Worm (Caenorhabditis elegans) whole organism, L1 larva: ENCODE measurements around the gene F32G8.3.

ENCODE experiments used
- C04F5.9 ChIP-seq: sonication (generic microtip); optimal IDR thresholded peaks from 2 replicates; lab custom pipeline; 2016; ENCODE audit warnings: missing genetic modification characterization, missing compliant biosample characterization
- C16A3.4 ChIP-seq: fragments of 150-350 bp; optimal IDR thresholded peaks from 2 replicates; lab custom pipeline; 2014; ENCODE audit warnings: missing biosample characterization, missing genetic modification characterization
- C34B4.2 ChIP-seq: sonication (generic microtip); optimal IDR thresholded peaks from 2 replicates; lab custom pipeline; 2017; ENCODE audit warnings: mild to moderate bottlenecking, missing genetic modification characterization, missing compliant biosample characterization
- Y116A8C.19 ChIP-seq: sonication (generic microtip); optimal IDR thresholded peaks from 2 replicates; lab custom pipeline; 2016; ENCODE audit warnings: missing compliant biosample characterization, missing genetic modification characterization, borderline replicate concordance
- aha-1 ChIP-seq: fragments of 150-350 bp; optimal IDR thresholded peaks from 2 replicates; lab custom pipeline; 2014; ENCODE audit warnings: missing biosample characterization, missing genetic modification characterization
- alr-1 ChIP-seq: fragments of 200-800 bp; sonication (Bioruptor generic); optimal IDR thresholded peaks from 2 replicates; lab custom pipeline; 2018; ENCODE audit warnings: borderline replicate concordance, mild to moderate bottlenecking, missing genetic modification characterization, missing compliant biosample characterization
- ama-1 ChIP-seq: fragments of 150-350 bp; optimal IDR thresholded peaks from 2 replicates; lab custom pipeline; 2014
- blmp-1 ChIP-seq: fragments of 150-350 bp; optimal IDR thresholded peaks from 2 replicates; lab custom pipeline; 2014; ENCODE audit warnings: missing biosample characterization, missing genetic modification characterization
- ceh-63 ChIP-seq: fragments of 200-800 bp; sonication (Bioruptor generic); optimal IDR thresholded peaks from 2 replicates; lab custom pipeline; 2018; ENCODE audit warnings: mild to moderate bottlenecking, missing genetic modification characterization, missing compliant biosample characterization
- ceh-8 ChIP-seq: fragments of 200-800 bp; sonication (Bioruptor generic); optimal IDR thresholded peaks from 2 replicates; lab custom pipeline; 2018; ENCODE audit warnings: mild to moderate bottlenecking, missing genetic modification characterization, moderate library complexity, missing compliant biosample characterization
- ceh-82 ChIP-seq, 3 experiments: fragments of 150-350 bp in 1 of 3; sonication (generic microtip) in 2 of 3; optimal IDR thresholded peaks; 2 replicates each; lab custom pipeline; 2014 to 2017; ENCODE audit warnings: missing biosample characterization in 3 of 3, missing genetic modification characterization in 3 of 3
- ceh-88 ChIP-seq: fragments of 200-800 bp; sonication (Bioruptor generic); IDR thresholded peaks from 2 replicates; pipeline ENCODE4 v1.3.6; 2022; ENCODE audit warnings: missing genetic modification characterization, missing compliant biosample characterization
- efl-3 ChIP-seq: fragments of 200-800 bp; sonication (Bioruptor generic); optimal IDR thresholded peaks from 2 replicates; lab custom pipeline; 2018; ENCODE audit warnings: mild to moderate bottlenecking, missing genetic modification characterization, missing compliant biosample characterization
- egl-27 ChIP-seq, 2 experiments: fragments of 150-350 bp in 1 of 2; sonication (generic microtip); optimal IDR thresholded peaks; 3 replicates each; lab custom pipeline; 2017 to 2018; ENCODE audit warnings: missing biosample characterization in 2 of 2, missing genetic modification characterization in 2 of 2, missing genetic modification reagents in 2 of 2
- elt-3 ChIP-seq, 6 experiments: fragments of 150-350 bp in 1 of 6; sonication (generic microtip); optimal IDR thresholded peaks; 2 replicates each; lab custom pipeline; 2017 to 2018; ENCODE audit warnings: missing biosample characterization in 6 of 6, missing genetic modification characterization in 6 of 6, inconsistent platforms in 1 of 6
- ets-5 ChIP-seq: fragments of 200-800 bp; sonication (Bioruptor generic); IDR thresholded peaks from 2 replicates; pipeline ENCODE4 v1.3.6; 2022; ENCODE audit warnings: missing genetic modification characterization, missing compliant biosample characterization
- fkh-4 ChIP-seq: sonication (generic microtip); optimal IDR thresholded peaks from 2 replicates; lab custom pipeline; 2016; ENCODE audit warnings: missing compliant biosample characterization, missing genetic modification characterization, borderline replicate concordance
- fkh-8 ChIP-seq: sonication (generic microtip); optimal IDR thresholded peaks from 2 replicates; lab custom pipeline; 2016; ENCODE audit warnings: mild to moderate bottlenecking, missing genetic modification characterization, missing compliant biosample characterization
- fos-1 ChIP-seq: fragments of 150-350 bp; optimal IDR thresholded peaks from 2 replicates; lab custom pipeline; 2014; ENCODE audit warnings: missing biosample characterization, missing genetic modification characterization
- hlh-17 ChIP-seq: fragments of 200-800 bp; sonication (Bioruptor generic); optimal IDR thresholded peaks from 2 replicates; lab custom pipeline; 2018; ENCODE audit warnings: missing genetic modification characterization, mild to moderate bottlenecking, missing compliant biosample characterization, moderate library complexity, borderline replicate concordance
- hlh-4 ChIP-seq: sonication (generic microtip); optimal IDR thresholded peaks from 2 replicates; lab custom pipeline; 2016; ENCODE audit warnings: mild to moderate bottlenecking, missing genetic modification characterization, missing compliant biosample characterization
- hpl-2 ChIP-seq: fragments of 150-350 bp; optimal IDR thresholded peaks from 2 replicates; lab custom pipeline; 2014; ENCODE audit warnings: missing biosample characterization, missing genetic modification reagents, missing genetic modification characterization
- isw-1 ChIP-seq: fragments of 200-800 bp; sonication (Bioruptor generic); IDR thresholded peaks from 2 replicates; pipeline ENCODE4 v1.3.6; 2022; ENCODE audit warnings: missing genetic modification characterization, missing compliant biosample characterization
- jun-1 ChIP-seq: fragments of 150-350 bp; optimal IDR thresholded peaks from 2 replicates; lab custom pipeline; 2014; ENCODE audit warnings: missing biosample characterization, missing genetic modification reagents, missing genetic modification characterization
- lin-13 ChIP-seq: fragments of 150-350 bp; optimal IDR thresholded peaks from 2 replicates; lab custom pipeline; 2014; ENCODE audit warnings: missing biosample characterization, missing genetic modification reagents, missing genetic modification characterization
- lin-14 ChIP-seq: fragments of 200-800 bp; sonication (Bioruptor generic); optimal IDR thresholded peaks from 2 replicates; lab custom pipeline; 2018; ENCODE audit warnings: mild to moderate bottlenecking, missing genetic modification characterization, moderate library complexity, missing compliant biosample characterization
- lin-35 ChIP-seq, 2 experiments: fragments of 150-350 bp; optimal IDR thresholded peaks; 2 replicates each; lab custom pipeline; 2014; ENCODE audit warnings: missing biosample characterization in 2 of 2, missing genetic modification characterization in 2 of 2, missing genetic modification reagents in 2 of 2
- lir-3 ChIP-seq: sonication (generic microtip); optimal IDR thresholded peaks from 2 replicates; lab custom pipeline; 2016; ENCODE audit warnings: mild to moderate bottlenecking, missing genetic modification characterization, moderate library complexity, missing compliant biosample characterization; ENCODE audit not compliant: poor library complexity
- lsy-2 ChIP-seq, 2 experiments: fragments of 150-350 bp; optimal IDR thresholded peaks; 2 replicates each; lab custom pipeline; 2014; ENCODE audit warnings: missing biosample characterization in 2 of 2, missing genetic modification characterization in 2 of 2
- mdl-1 ChIP-seq, 2 experiments: fragments of 150-350 bp; optimal IDR thresholded peaks; 2 replicates each; lab custom pipeline; 2014 to 2017; ENCODE audit warnings: missing biosample characterization in 2 of 2, missing genetic modification characterization in 2 of 2, inconsistent platforms in 1 of 2
- nhr-19 ChIP-seq: fragments of 200-800 bp; sonication (Bioruptor generic); conservative IDR thresholded peaks from 2 replicates; pipeline ENCODE4 v1.3.6; 2022; ENCODE audit warnings: missing genetic modification characterization, missing compliant biosample characterization
- nhr-20 ChIP-seq: sonication (generic microtip); optimal IDR thresholded peaks from 2 replicates; lab custom pipeline; 2016; ENCODE audit warnings: mild to moderate bottlenecking, missing genetic modification characterization, missing compliant biosample characterization
- nhr-237 ChIP-seq: fragments of 150-350 bp; optimal IDR thresholded peaks from 2 replicates; lab custom pipeline; 2014; ENCODE audit warnings: missing biosample characterization, missing genetic modification characterization
- nhr-28 ChIP-seq: fragments of 150-350 bp; optimal IDR thresholded peaks from 2 replicates; lab custom pipeline; 2014; ENCODE audit warnings: missing biosample characterization, missing genetic modification characterization
- nhr-47 ChIP-seq: sonication (generic microtip); optimal IDR thresholded peaks from 2 replicates; lab custom pipeline; 2016; ENCODE audit warnings: mild to moderate bottlenecking, missing genetic modification characterization, moderate library complexity, missing compliant biosample characterization
- nhr-77 ChIP-seq: fragments of 150-350 bp; optimal IDR thresholded peaks from 2 replicates; lab custom pipeline; 2014; ENCODE audit warnings: missing biosample characterization, missing genetic modification characterization
- rnt-1 ChIP-seq: sonication (generic microtip); optimal IDR thresholded peaks from 2 replicates; lab custom pipeline; 2016; ENCODE audit warnings: mild to moderate bottlenecking, missing genetic modification characterization, moderate library complexity, missing compliant biosample characterization
- snpc-4 ChIP-seq: fragments of 150-350 bp; optimal IDR thresholded peaks from 2 replicates; lab custom pipeline; 2014; ENCODE audit warnings: missing biosample characterization, missing genetic modification characterization
- snu-23 ChIP-seq: sonication (generic microtip); optimal IDR thresholded peaks from 2 replicates; lab custom pipeline; 2016; ENCODE audit warnings: missing genetic modification characterization, missing compliant biosample characterization
- sox-4 ChIP-seq: sonication (generic microtip); optimal IDR thresholded peaks from 2 replicates; lab custom pipeline; 2016; ENCODE audit warnings: missing genetic modification characterization, missing compliant biosample characterization
- sup-37 ChIP-seq: fragments of 200-800 bp; sonication (Bioruptor generic); optimal IDR thresholded peaks from 2 replicates; lab custom pipeline; 2018; ENCODE audit warnings: mild to moderate bottlenecking, missing genetic modification characterization, missing compliant biosample characterization
- swsn-7 ChIP-seq: sonication (generic microtip); optimal IDR thresholded peaks from 2 replicates; lab custom pipeline; 2016; ENCODE audit warnings: missing genetic modification characterization, missing compliant biosample characterization
- tlp-1 ChIP-seq: fragments of 150-350 bp; optimal IDR thresholded peaks from 2 replicates; lab custom pipeline; 2014; ENCODE audit warnings: missing biosample characterization, missing genetic modification characterization
- unc-62 ChIP-seq: fragments of 150-350 bp; optimal IDR thresholded peaks from 2 replicates; lab custom pipeline; 2014; ENCODE audit warnings: missing biosample characterization, missing genetic modification reagents, missing genetic modification characterization
- unc-86 ChIP-seq: sonication (generic microtip); optimal IDR thresholded peaks from 2 replicates; lab custom pipeline; 2016; ENCODE audit warnings: missing genetic modification characterization, missing compliant biosample characterization
- unc-98 ChIP-seq: fragments of 200-800 bp; sonication (Bioruptor generic); IDR thresholded peaks from 2 replicates; pipeline ENCODE4 v1.3.6; 2022; ENCODE audit warnings: missing genetic modification characterization, missing compliant biosample characterization
- vab-15 ChIP-seq: sonication (generic microtip); optimal IDR thresholded peaks from 2 replicates; lab custom pipeline; 2017; ENCODE audit warnings: missing genotype, mild to moderate bottlenecking, missing genetic modification characterization, missing compliant biosample characterization
- zag-1 ChIP-seq: fragments of 150-350 bp; optimal IDR thresholded peaks from 2 replicates; lab custom pipeline; 2014; ENCODE audit warnings: missing biosample characterization, missing genetic modification characterization
- zip-4 ChIP-seq: fragments of 200-800 bp; sonication (Bioruptor generic); optimal IDR thresholded peaks from 2 replicates; lab custom pipeline; 2018; ENCODE audit warnings: mild to moderate bottlenecking, missing genetic modification characterization, moderate library complexity, missing compliant biosample characterization
- ztf-11 ChIP-seq, 2 experiments: sonication (generic microtip); optimal IDR thresholded peaks; 2 replicates each; lab custom pipeline; 2016 to 2017; ENCODE audit warnings: missing genetic modification characterization in 2 of 2, missing biosample characterization in 1 of 2, missing compliant biosample characterization in 1 of 2

The F32G8.3 gene

DNA sequence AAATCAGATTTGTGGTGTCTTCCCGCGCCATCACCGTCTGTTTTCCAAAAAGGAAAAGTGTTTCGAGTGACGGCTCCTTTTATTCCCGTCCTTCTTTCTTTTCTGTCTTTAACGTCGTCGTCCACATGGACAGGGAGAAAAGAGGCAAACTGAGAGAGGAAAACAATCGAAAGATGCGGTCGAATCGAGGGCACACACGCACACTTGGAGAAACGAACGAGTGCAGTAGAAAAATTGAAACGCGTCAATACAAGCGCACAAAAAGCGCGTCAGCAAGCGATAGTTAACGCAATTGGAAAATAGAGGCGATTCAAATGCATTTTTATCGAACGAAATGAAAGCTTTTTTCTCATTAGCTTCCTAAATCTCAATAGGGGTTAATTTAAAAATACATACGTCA is 18.3 kb downstream of the F32G8.3 start (continued):
- TF ChIP-seq lin-14 (GFP tag; lab: Kevin White, UChicago) (peak; percentile 99), swsn-7 (tag; lab: Kevin White, UChicago) (peak; percentile 94), sup-37 (peak; percentile 77), jun-1 (tag; lab: Kevin White, UChicago) (peak; percentile 83), lir-3 (peak; percentile 86), blmp-1 (tag; lab: Kevin White, UChicago) (peak; percentile 92), unc-62 (no peak), aha-1 (tag; lab: Kevin White, UChicago) (peak; percentile 44), snu-23 (GFP tag; lab: Kevin White, UChicago) (peak; percentile 95)

DNA sequence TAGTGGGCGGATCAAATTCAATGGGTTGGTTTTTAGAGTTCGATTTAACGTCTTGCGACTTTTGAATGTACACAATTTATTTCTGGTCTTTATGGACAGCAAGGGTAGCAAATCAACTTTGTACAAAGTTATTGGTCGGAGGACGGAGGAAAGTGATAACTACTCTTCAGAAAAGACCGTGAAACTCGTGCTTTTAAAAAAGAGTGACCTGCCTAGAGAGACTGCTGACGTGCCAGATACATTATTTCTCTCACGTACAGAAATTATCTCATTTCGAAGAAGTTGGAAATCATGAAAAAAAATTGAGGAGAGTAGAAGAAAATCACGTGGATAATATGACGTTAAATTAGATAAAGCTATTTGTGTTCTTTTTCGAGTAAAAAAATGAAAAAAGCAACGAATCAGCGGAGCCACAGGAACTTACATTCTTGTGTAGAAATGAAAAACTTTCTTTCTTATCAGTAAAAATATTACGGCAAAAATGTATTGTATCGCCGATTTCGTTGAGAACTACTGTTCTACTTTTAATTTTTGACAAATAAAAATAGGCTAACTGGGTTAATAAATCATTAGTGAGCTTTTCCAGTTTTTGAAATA is 18.9 kb downstream of the F32G8.3 start, which contains the start of gene ppm-1.A:
Gene ppm-1.A, minus strand, starts transcription at position 294 of the 597 bp plus-strand sequence.
- TF ChIP-seq lin-13 (GFP tag; lab: Kevin White, UChicago): no peak
- TF ChIP-seq vab-15 (tag; lab: Kevin White, UChicago): no peak
- TF ChIP-seq C34B4.2: no peak
- peak; percentile 1 to 28 for TF ChIP-seq lsy-2 (tag; optimal IDR thresholded peaks at IDR 0.05; lab: Kevin White, UChicago)
- no peak for TF ChIP-seq ets-5
- TF ChIP-seq nhr-237 (tag; lab: Kevin White, UChicago): no peak
- TF ChIP-seq ztf-11 (tag; optimal IDR thresholded peaks at IDR 0.05; lab: Kevin White, UChicago): no peak
- no peak for TF ChIP-seq nhr-77
- TF ChIP-seq ceh-82 (tag; optimal IDR thresholded peaks at IDR 0.05; lab: Kevin White, UChicago): no peak
- peak; percentile 1 for TF ChIP-seq rnt-1 (tag; lab: Kevin White, UChicago)
- no peak for TF ChIP-seq fkh-4
- TF ChIP-seq nhr-20 (tag; lab: Kevin White, UChicago): peak; percentile 70
- no peak for TF ChIP-seq hlh-4 (tag; lab: Kevin White, UChicago)
- peak in 2 of 6 experiments; percentile 14 to 60 for TF ChIP-seq elt-3 (tag; optimal IDR thresholded peaks at IDR 0.05; lab: Kevin White, UChicago)
- TF ChIP-seq unc-62: no peak
- TF ChIP-seq sox-4 (tag; lab: Kevin White, UChicago): no peak
- no peak for TF ChIP-seq alr-1 (tag; lab: Kevin White, UChicago)
- TF ChIP-seq lin-35 (GFP tag; optimal IDR thresholded peaks at IDR 0.05; lab: Kevin White, UChicago): peak in 1 of 2 experiments; percentile 44
- TF ChIP-seq isw-1 (GFP tag; lab: Robert Waterston, UW): no peak
- TF ChIP-seq efl-3: no peak
- no peak for TF ChIP-seq fkh-8 (tag; lab: Kevin White, UChicago)
- TF ChIP-seq ceh-63 (GFP tag; lab: Kevin White, UChicago): no peak
- TF ChIP-seq unc-86: no peak
- no peak for TF ChIP-seq swsn-7 (tag; lab: Kevin White, UChicago)
- TF ChIP-seq lin-14 (GFP tag; lab: Kevin White, UChicago): peak; percentile 54
- no peak for TF ChIP-seq egl-27 (tag; optimal IDR thresholded peaks at IDR 0.05; lab: Kevin White, UChicago)
- no peak for TF ChIP-seq nhr-28 (tag; lab: Kevin White, UChicago)
- TF ChIP-seq C04F5.9: no peak
- no peak for TF ChIP-seq hlh-17 (GFP tag; lab: Kevin White, UChicago)
- no peak for TF ChIP-seq nhr-47
- no peak for TF ChIP-seq fos-1 (tag; lab: Kevin White, UChicago)
- TF ChIP-seq tlp-1 (tag; lab: Kevin White, UChicago): no peak
- TF ChIP-seq Y116A8C.19 (tag; lab: Kevin White, UChicago): no peak
- TF ChIP-seq ceh-8 (GFP tag; lab: Kevin White, UChicago): no peak
- no peak for TF ChIP-seq zag-1 (tag; lab: Kevin White, UChicago)
- no peak for TF ChIP-seq snpc-4
- TF ChIP-seq ceh-88: no peak
- TF ChIP-seq aha-1 (tag; lab: Kevin White, UChicago): no peak
- TF ChIP-seq mdl-1 (tag; optimal IDR thresholded peaks at IDR 0.05; lab: Kevin White, UChicago): peak in 1 of 2 experiments; percentile 22
- no peak; the same call in 1 of the 2 replicates for TF ChIP-seq nhr-19 (GFP tag; lab: Robert Waterston, UW)
- TF ChIP-seq hpl-2 (GFP tag; lab: Kevin White, UChicago): no peak
- peak; percentile 73 for TF ChIP-seq blmp-1 (tag; lab: Kevin White, UChicago)
- TF ChIP-seq unc-98 (GFP tag; lab: Robert Waterston, UW): no peak
- TF ChIP-seq zip-4 (GFP tag; lab: Kevin White, UChicago): no peak
- no peak for TF ChIP-seq C16A3.4 (tag; lab: Kevin White, UChicago)
- TF ChIP-seq ama-1: peak; percentile 28
